Fruit fly (Drosophila melanogaster) whole organism, embryonic: ENCODE data around the gene Col4a1.

Experiments used
- Ada2b ChIP-seq: fragments of 200-800 bp; sonication (Bioruptor generic); IDR thresholded peaks from 2 replicates; pipeline ENCODE4 v1.3.6; 2022; ENCODE audit warnings: missing biosample characterization, missing genetic modification characterization
- B-H1 ChIP-seq: fragments of 200-800 bp; sonication (Bioruptor generic); IDR thresholded peaks from 3 replicates; pipeline ENCODE4 v1.3.6; 2022; ENCODE audit warnings: missing biosample characterization, missing genetic modification characterization
- Bgb ChIP-seq: fragments of 200-800 bp; sonication (Bioruptor generic); IDR thresholded peaks from 2 replicates; pipeline ENCODE4 v1.3.6; 2022; ENCODE audit warnings: missing biosample characterization, missing genetic modification characterization; ENCODE audit not compliant: partially characterized antibody
- Blimp-1 ChIP-seq: fragments of 200-800 bp; sonication (Bioruptor generic); optimal IDR thresholded peaks from 3 replicates; lab custom pipeline; 2018; ENCODE audit warnings: missing biosample characterization, missing genetic modification characterization, mild to moderate bottlenecking, moderate library complexity, missing genetic modification reagents
- CG10267 ChIP-seq: fragments of 200-800 bp; sonication (Bioruptor generic); optimal IDR thresholded peaks from 2 replicates; lab custom pipeline; 2018; ENCODE audit warnings: missing biosample characterization, mild to moderate bottlenecking, missing genetic modification characterization, moderate library complexity
- CG11723 ChIP-seq: fragments of 200-800 bp; sonication (Bioruptor generic); optimal IDR thresholded peaks from 2 replicates; lab custom pipeline; 2017; ENCODE audit warnings: missing biosample characterization, mild to moderate bottlenecking, missing genetic modification characterization
- CG15011 ChIP-seq: fragments of 200-800 bp; sonication (Bioruptor generic); optimal IDR thresholded peaks from 3 replicates; lab custom pipeline; 2018; ENCODE audit warnings: missing biosample characterization, mild to moderate bottlenecking, missing genetic modification characterization
- CG17568 ChIP-seq: fragments of 200-800 bp; sonication (Bioruptor generic); optimal IDR thresholded peaks from 2 replicates; lab custom pipeline; 2018; ENCODE audit warnings: missing biosample characterization, mild to moderate bottlenecking, missing genetic modification characterization, moderate library complexity
- CG18262 ChIP-seq: fragments of 200-800 bp; optimal IDR thresholded peaks from 3 replicates; lab custom pipeline; 2019; ENCODE audit warnings: missing biosample characterization, mild to moderate bottlenecking, missing genetic modification characterization, moderate library complexity
- CG2116 ChIP-seq: fragments of 200-800 bp; sonication (Bioruptor generic); optimal IDR thresholded peaks from 3 replicates; lab custom pipeline; 2018; ENCODE audit warnings: missing biosample characterization, mild to moderate bottlenecking, missing genetic modification characterization
- CG2129 ChIP-seq: fragments of 200-800 bp; sonication (Bioruptor generic); IDR thresholded peaks from 2 replicates; pipeline ENCODE4 v1.3.6; 2022; ENCODE audit warnings: missing biosample characterization, missing genetic modification characterization; ENCODE audit not compliant: partially characterized antibody
- CG31224 ChIP-seq: fragments of 200-800 bp; sonication (Bioruptor generic); IDR thresholded peaks from 2 replicates; pipeline ENCODE4 v1.3.6; 2022; ENCODE audit warnings: missing biosample characterization, missing genetic modification characterization
- CG3281 ChIP-seq: fragments of 200-800 bp; sonication (Bioruptor generic); optimal IDR thresholded peaks from 3 replicates; lab custom pipeline; 2017; ENCODE audit warnings: missing biosample characterization, mild to moderate bottlenecking, missing genetic modification characterization
- CG34224 ChIP-seq: fragments of 200-800 bp; sonication (Bioruptor generic); IDR thresholded peaks from 3 replicates; pipeline ENCODE4 v1.3.6; 2022; ENCODE audit warnings: missing biosample characterization, missing genetic modification characterization; ENCODE audit not compliant: partially characterized antibody
- CG3847 ChIP-seq: fragments of 200-800 bp; sonication (Bioruptor generic); IDR thresholded peaks from 2 replicates; pipeline ENCODE4 v1.3.6; 2022; ENCODE audit warnings: missing biosample characterization, missing genetic modification characterization
- CG6854 ChIP-seq: fragments of 200-800 bp; sonication (Bioruptor generic); optimal IDR thresholded peaks from 3 replicates; lab custom pipeline; 2017; ENCODE audit warnings: missing biosample characterization, mild to moderate bottlenecking, missing genetic modification characterization
- CG8924 ChIP-seq: fragments of 200-800 bp; optimal IDR thresholded peaks from 3 replicates; lab custom pipeline; 2019; ENCODE audit warnings: missing biosample characterization, mild to moderate bottlenecking, missing genetic modification characterization, moderate library complexity
- CG9932 ChIP-seq: fragments of 200-800 bp; sonication (Bioruptor generic); IDR thresholded peaks from 2 replicates; pipeline ENCODE4 v1.3.6; 2022; ENCODE audit warnings: missing biosample characterization, missing genetic modification characterization
- CHES-1-like ChIP-seq: fragments of 200-800 bp; sonication (Bioruptor generic); optimal IDR thresholded peaks from 2 replicates; lab custom pipeline; 2016; ENCODE audit warnings: missing biosample characterization, missing genetic modification characterization
- CrebB ChIP-seq: fragments of 200-800 bp; sonication (Bioruptor generic); optimal IDR thresholded peaks from 3 replicates; lab custom pipeline; 2018; ENCODE audit warnings: missing biosample characterization, mild to moderate bottlenecking, missing genetic modification characterization
- Dek ChIP-seq: fragments of 200-800 bp; sonication (Bioruptor generic); optimal IDR thresholded peaks from 3 replicates; lab custom pipeline; 2019; ENCODE audit warnings: missing biosample characterization, mild to moderate bottlenecking, missing genetic modification characterization, moderate library complexity
- Fer1 ChIP-seq: fragments of 200-800 bp; sonication (Bioruptor generic); optimal IDR thresholded peaks from 2 replicates; lab custom pipeline; 2017; ENCODE audit warnings: missing biosample characterization, mild to moderate bottlenecking, missing genetic modification characterization
- Gsc ChIP-seq: fragments of 200-800 bp; sonication (Bioruptor generic); IDR thresholded peaks from 2 replicates; pipeline ENCODE4 v1.3.6; 2022; ENCODE audit warnings: missing biosample characterization, missing genetic modification characterization
- Gug ChIP-seq: fragments of 200-800 bp; sonication (Bioruptor generic); IDR thresholded peaks from 4 replicates; pipeline ENCODE4 v1.3.6; 2022; ENCODE audit warnings: missing biosample characterization, missing genetic modification characterization
- Hr78 ChIP-seq, 2 experiments: fragments of 200-800 bp in 1 of 2; fragments of >200 bp in 1 of 2; sonication (Bioruptor generic) in 1 of 2; optimal IDR thresholded peaks; 2 replicates each; lab custom pipeline; 2017 to 2019; ENCODE audit warnings: missing biosample characterization in 2 of 2, missing genetic modification characterization in 2 of 2, mild to moderate bottlenecking in 1 of 2, moderate library complexity in 1 of 2
- Mad ChIP-seq: fragments of 200-800 bp; sonication (Bioruptor generic); optimal IDR thresholded peaks from 2 replicates; lab custom pipeline; 2016; ENCODE audit warnings: missing biosample characterization, missing genetic modification characterization
- Neu2 ChIP-seq: fragments of 200-800 bp; sonication (Bioruptor generic); optimal IDR thresholded peaks from 3 replicates; lab custom pipeline; 2016; ENCODE audit warnings: missing biosample characterization, missing genetic modification characterization, borderline replicate concordance
- Nf-YC ChIP-seq: fragments of 200-800 bp; optimal IDR thresholded peaks from 3 replicates; lab custom pipeline; 2019; ENCODE audit warnings: missing biosample characterization, mild to moderate bottlenecking, missing genetic modification characterization, moderate library complexity
- Sox102F ChIP-seq: fragments of 200-800 bp; sonication (Bioruptor generic); optimal IDR thresholded peaks from 2 replicates; lab custom pipeline; 2018; ENCODE audit warnings: missing biosample characterization, mild to moderate bottlenecking, missing genetic modification characterization, moderate library complexity
- ato ChIP-seq: fragments of 200-800 bp; sonication (Bioruptor generic); IDR thresholded peaks from 2 replicates; pipeline ENCODE4 v1.3.6; 2022; ENCODE audit warnings: missing biosample characterization, missing genetic modification characterization; ENCODE audit not compliant: partially characterized antibody
- chinmo ChIP-seq: fragments of 200-800 bp; sonication (Bioruptor generic); IDR thresholded peaks from 4 replicates; pipeline ENCODE4 v1.3.6; 2022; ENCODE audit warnings: missing biosample characterization, missing genetic modification characterization; ENCODE audit not compliant: partially characterized antibody
- crc ChIP-seq: fragments of 200-800 bp; sonication (Bioruptor generic); optimal IDR thresholded peaks from 2 replicates; lab custom pipeline; 2016; ENCODE audit warnings: missing biosample characterization, missing genetic modification characterization
- danr ChIP-seq: fragments of 200-800 bp; sonication (Bioruptor generic); IDR thresholded peaks from 2 replicates; pipeline ENCODE4 v1.3.6; 2022; ENCODE audit warnings: missing biosample characterization, missing genetic modification characterization
- ems ChIP-seq: fragments of 200-800 bp; sonication (Bioruptor generic); optimal IDR thresholded peaks from 3 replicates; lab custom pipeline; 2016; ENCODE audit warnings: missing biosample characterization, missing genetic modification characterization
- esg ChIP-seq: fragments of 200-800 bp; sonication (Bioruptor generic); conservative IDR thresholded peaks from 2 replicates; pipeline ENCODE4 v1.3.6; 2022; ENCODE audit warnings: missing biosample characterization, missing genetic modification characterization
- gsb ChIP-seq: fragments of 200-800 bp; sonication (Bioruptor generic); IDR thresholded peaks from 2 replicates; pipeline ENCODE4 v1.3.6; 2022; ENCODE audit warnings: missing biosample characterization, missing genetic modification characterization
- h ChIP-seq: fragments of >200 bp; optimal IDR thresholded peaks from 2 replicates; lab custom pipeline; 2017
- ham ChIP-seq: fragments of 200-800 bp; sonication (Bioruptor generic); IDR thresholded peaks from 2 replicates; pipeline ENCODE4 v1.3.6; 2022; ENCODE audit warnings: missing biosample characterization, missing genetic modification characterization
- jumu ChIP-seq: fragments of 200-800 bp; sonication (Bioruptor generic); optimal IDR thresholded peaks from 3 replicates; lab custom pipeline; 2016; ENCODE audit warnings: missing biosample characterization, missing genetic modification characterization
- mld ChIP-seq: fragments of 200-800 bp; sonication (Bioruptor generic); IDR thresholded peaks from 3 replicates; pipeline ENCODE4 v1.3.6; 2022; ENCODE audit warnings: missing biosample characterization, missing genetic modification characterization; ENCODE audit not compliant: partially characterized antibody
- schlank ChIP-seq: fragments of 200-800 bp; sonication (Bioruptor generic); optimal IDR thresholded peaks from 2 replicates; lab custom pipeline; 2018; ENCODE audit warnings: missing biosample characterization, mild to moderate bottlenecking, missing genetic modification characterization
- sens ChIP-seq: fragments of 200-800 bp; sonication (Bioruptor generic); peaks from one replicate; lab custom pipeline; 2016; ENCODE audit warnings: missing biosample characterization, missing genetic modification characterization
- sens-2 ChIP-seq: fragments of 200-800 bp; sonication (Bioruptor generic); IDR thresholded peaks from 2 replicates; pipeline ENCODE4 v1.3.6; 2022; ENCODE audit warnings: missing biosample characterization, missing genetic modification characterization
- shn ChIP-seq: fragments of 200-800 bp; sonication (Bioruptor generic); optimal IDR thresholded peaks from 3 replicates; lab custom pipeline; 2016; ENCODE audit warnings: missing biosample characterization, missing genetic modification characterization
- so ChIP-seq: fragments of 200-800 bp; sonication (Bioruptor generic); IDR thresholded peaks from 3 replicates; pipeline ENCODE4 v1.3.6; 2022; ENCODE audit warnings: missing biosample characterization, missing genetic modification characterization
- sob ChIP-seq: fragments of 200-800 bp; sonication (Bioruptor generic); IDR thresholded peaks from 2 replicates; pipeline ENCODE4 v1.3.6; 2022; ENCODE audit warnings: missing biosample characterization, missing genetic modification characterization
- tna ChIP-seq: fragments of 200-800 bp; sonication (Bioruptor generic); IDR thresholded peaks from 2 replicates; pipeline ENCODE4 v1.3.6; 2022; ENCODE audit warnings: missing biosample characterization, missing genetic modification characterization; ENCODE audit not compliant: partially characterized antibody
- wor ChIP-seq: fragments of 200-800 bp; sonication (Bioruptor generic); IDR thresholded peaks from 2 replicates; pipeline ENCODE4 v1.3.6; 2022; ENCODE audit warnings: missing biosample characterization, missing genetic modification characterization
- yki ChIP-seq: fragments of >200 bp; optimal IDR thresholded peaks from 3 replicates; lab custom pipeline; 2018

The Col4a1 gene

dm6 chr2L:4997401-4998259, 31.8 kb upstream of the Col4a1 start (continued):
- TF ChIP-seq chinmo (GFP tag; lab: Robert Waterston, UW) (no peak), tna (GFP tag; lab: Robert Waterston, UW) (peak; percentile 55), Gsc (GFP tag; lab: Robert Waterston, UW) (no peak; the same call in 1 of the 2 replicates), CHES-1-like (GFP tag; lab: Kevin White, UChicago) (peak; percentile 99), CG34224 (GFP tag; lab: Robert Waterston, UW) (no peak), so (peak; percentile 99), CG15011 (GFP tag; lab: Kevin White, UChicago) (peak; percentile 98), mld (GFP tag; lab: Robert Waterston, UW) (0 out of 3 replicates have a peak, but pooled peaks have one; percentile 25), crc (GFP tag; lab: Kevin White, UChicago) (peak; percentile 99), ems (GFP tag; lab: Kevin White, UChicago) (peak; percentile 99), CG3847 (GFP tag; lab: Robert Waterston, UW) (peak; percentile 99), Dek (tag; lab: Kevin White, UChicago) (peak; percentile 98), esg (GFP tag; lab: Robert Waterston, UW) (peak; percentile 99), yki (lab: Kevin White, UChicago) (peak; percentile 61), Mad (peak; percentile 98), danr (GFP tag; lab: Robert Waterston, UW) (peak; percentile 99), CG10267 (tag; lab: Kevin White, UChicago) (peak; percentile 96), CG31224 (peak; percentile 97), Nf-YC (tag; lab: Kevin White, UChicago) (peak; percentile 92), schlank (tag; lab: Kevin White, UChicago) (peak; percentile 96), Blimp-1 (GFP tag; lab: Kevin White, UChicago) (peak; percentile 98), shn (GFP tag; lab: Kevin White, UChicago) (peak; percentile 100), CG18262 (peak; percentile 99), B-H1 (GFP tag; lab: Robert Waterston, UW) (peak; percentile 99), sens (GFP tag; lab: Kevin White, UChicago) (peak; percentile 100), ato (GFP tag; lab: Robert Waterston, UW) (peak; percentile 44; the same call in 1 of the 2 replicates), Fer1 (GFP tag; lab: Kevin White, UChicago) (peak; percentile 98), CG2129 (GFP tag; lab: Robert Waterston, UW) (no peak), ham (no peak; the same call in 1 of the 2 replicates), jumu (GFP tag; lab: Kevin White, UChicago) (peak; percentile 99), Sox102F (GFP tag; lab: Kevin White, UChicago) (peak; percentile 99), wor (GFP tag; lab: Robert Waterston, UW) (peak; percentile 99), Hr78 (GFP tag; optimal IDR thresholded peaks at IDR 0.05; lab: Kevin White, UChicago) (peak in 1 of 2 experiments; percentile 97), CG8924 (tag; lab: Kevin White, UChicago) (peak; percentile 99), Ada2b (GFP tag; lab: Robert Waterston, UW) (peak; percentile 99), sens-2 (GFP tag; lab: Robert Waterston, UW) (peak; percentile 99), Gug (GFP tag; lab: Robert Waterston, UW) (peak; percentile 99), CrebB (tag; lab: Kevin White, UChicago) (peak; percentile 98), CG6854 (GFP tag; lab: Kevin White, UChicago) (peak; percentile 96), CG9932 (peak; percentile 100), CG17568 (peak; percentile 97), sob (GFP tag; lab: Robert Waterston, UW) (peak; percentile 99), CG11723 (peak; percentile 98), CG3281 (GFP tag; lab: Kevin White, UChicago) (peak; percentile 99), gsb (peak; percentile 98), h (no peak), Neu2 (GFP tag; lab: Kevin White, UChicago) (peak; percentile 94), CG2116 (peak; percentile 88), Bgb (peak; percentile 59)
